Fruit fly (Drosophila melanogaster) whole organism, embryonic: ENCODE measurements around the gene CG31883.

Experiments used
- Abd-B ChIP-seq: fragments of 200-800 bp; sonication (Bioruptor generic); optimal IDR thresholded peaks from 2 replicates; lab custom pipeline; 2018; ENCODE audit warnings: missing biosample characterization, mild to moderate bottlenecking, missing genetic modification characterization, moderate library complexity
- Asciz ChIP-seq: fragments of 200-800 bp; sonication (Bioruptor generic); optimal IDR thresholded peaks from 2 replicates; lab custom pipeline; 2017; ENCODE audit warnings: missing biosample characterization, mild to moderate bottlenecking, missing genetic modification characterization, missing genetic modification reagents
- BtbVII ChIP-seq: fragments of 200-800 bp; sonication (Bioruptor generic); optimal IDR thresholded peaks from 3 replicates; lab custom pipeline; 2017; ENCODE audit warnings: missing biosample characterization, mild to moderate bottlenecking, missing genetic modification characterization
- CG10147 ChIP-seq: fragments of 200-800 bp; sonication (Bioruptor generic); optimal IDR thresholded peaks from 2 replicates; lab custom pipeline; 2019; ENCODE audit warnings: missing biosample characterization, mild to moderate bottlenecking, missing genetic modification characterization, moderate library complexity
- CG11723 ChIP-seq: fragments of 200-800 bp; sonication (Bioruptor generic); optimal IDR thresholded peaks from 2 replicates; lab custom pipeline; 2017; ENCODE audit warnings: missing biosample characterization, mild to moderate bottlenecking, missing genetic modification characterization
- CG13296 ChIP-seq: fragments of 200-800 bp; sonication (Bioruptor generic); optimal IDR thresholded peaks from 3 replicates; lab custom pipeline; 2018; ENCODE audit warnings: missing biosample characterization, mild to moderate bottlenecking, missing genetic modification characterization
- CG14710 ChIP-seq: fragments of 200-800 bp; sonication (Bioruptor generic); optimal IDR thresholded peaks from 3 replicates; lab custom pipeline; 2019; ENCODE audit warnings: missing biosample characterization, mild to moderate bottlenecking, missing genetic modification characterization, moderate library complexity
- CG15269 ChIP-seq: fragments of 200-800 bp; sonication (Bioruptor generic); optimal IDR thresholded peaks from 2 replicates; lab custom pipeline; 2018; ENCODE audit warnings: missing biosample characterization, mild to moderate bottlenecking, missing genetic modification characterization, moderate library complexity
- CG17612 ChIP-seq: fragments of 200-800 bp; sonication (Bioruptor generic); IDR thresholded peaks from 2 replicates; pipeline ENCODE4 v1.3.6; 2022; ENCODE audit warnings: missing biosample characterization, missing genetic modification characterization
- CG33557 ChIP-seq: fragments of 200-800 bp; sonication (Bioruptor generic); optimal IDR thresholded peaks from 2 replicates; lab custom pipeline; 2019; ENCODE audit warnings: missing biosample characterization, mild to moderate bottlenecking, missing genetic modification characterization, moderate library complexity
- CG3847 ChIP-seq: fragments of 200-800 bp; sonication (Bioruptor generic); IDR thresholded peaks from 2 replicates; pipeline ENCODE4 v1.3.6; 2022; ENCODE audit warnings: missing biosample characterization, missing genetic modification characterization
- CG42726 ChIP-seq: fragments of 200-800 bp; sonication (Bioruptor generic); IDR thresholded peaks from 2 replicates; pipeline ENCODE4 v1.3.6; 2022; ENCODE audit warnings: missing biosample characterization, missing genetic modification characterization; ENCODE audit not compliant: partially characterized antibody
- CG4328 ChIP-seq: fragments of 200-800 bp; sonication (Bioruptor generic); optimal IDR thresholded peaks from 3 replicates; lab custom pipeline; 2017; ENCODE audit warnings: missing biosample characterization, missing genetic modification reagents, missing genetic modification characterization
- CG4854 ChIP-seq: fragments of 200-800 bp; sonication (Bioruptor generic); optimal IDR thresholded peaks from 2 replicates; lab custom pipeline; 2016; ENCODE audit warnings: missing biosample characterization, missing genetic modification characterization, inconsistent platforms
- CG8290 ChIP-seq, 3 experiments: fragments of 200-800 bp; sonication (Bioruptor generic); optimal IDR thresholded peaks; 2 replicates each; lab custom pipeline; 2016 to 2019; ENCODE audit warnings: missing biosample characterization in 3 of 3, missing genetic modification characterization in 3 of 3, mild to moderate bottlenecking in 2 of 3, moderate library complexity in 1 of 3
- Doc3 ChIP-seq: fragments of 200-800 bp; sonication (Bioruptor generic); IDR thresholded peaks from 3 replicates; pipeline ENCODE4 v1.3.6; 2022; ENCODE audit warnings: missing biosample characterization, missing genetic modification characterization; ENCODE audit not compliant: partially characterized antibody
- Drgx ChIP-seq: fragments of 200-800 bp; sonication (Bioruptor generic); IDR thresholded peaks from 2 replicates; pipeline ENCODE4 v1.3.6; 2022; ENCODE audit warnings: missing biosample characterization, missing genetic modification characterization
- Fer1 ChIP-seq: fragments of 200-800 bp; sonication (Bioruptor generic); optimal IDR thresholded peaks from 2 replicates; lab custom pipeline; 2017; ENCODE audit warnings: missing biosample characterization, mild to moderate bottlenecking, missing genetic modification characterization
- Hr78 ChIP-seq, 2 experiments: fragments of 200-800 bp in 1 of 2; fragments of >200 bp in 1 of 2; sonication (Bioruptor generic) in 1 of 2; optimal IDR thresholded peaks; 2 replicates each; lab custom pipeline; 2017 to 2019; ENCODE audit warnings: missing biosample characterization in 2 of 2, missing genetic modification characterization in 2 of 2, mild to moderate bottlenecking in 1 of 2, moderate library complexity in 1 of 2
- NK7.1 ChIP-seq: fragments of 200-800 bp; sonication (Bioruptor generic); optimal IDR thresholded peaks from 3 replicates; lab custom pipeline; 2016; ENCODE audit warnings: missing biosample characterization, missing genetic modification characterization
- Nf-YB ChIP-seq: fragments of 200-800 bp; sonication (Bioruptor generic); optimal IDR thresholded peaks from 3 replicates; lab custom pipeline; 2019; ENCODE audit warnings: missing biosample characterization, mild to moderate bottlenecking, missing genetic modification characterization, moderate library complexity
- Rfx ChIP-seq: fragments of 200-800 bp; sonication (Bioruptor generic); IDR thresholded peaks from 2 replicates; pipeline ENCODE4 v1.3.6; 2022; ENCODE audit warnings: missing biosample characterization, missing genetic modification characterization
- Side ChIP-seq: fragments of 200-800 bp; sonication (Bioruptor generic); optimal IDR thresholded peaks from 2 replicates; lab custom pipeline; 2016; ENCODE audit warnings: missing biosample characterization, missing genetic modification characterization
- Sox102F ChIP-seq: fragments of 200-800 bp; sonication (Bioruptor generic); optimal IDR thresholded peaks from 2 replicates; lab custom pipeline; 2018; ENCODE audit warnings: missing biosample characterization, mild to moderate bottlenecking, missing genetic modification characterization, moderate library complexity
- Tbp ChIP-seq: fragments of >200 bp; optimal IDR thresholded peaks from 2 replicates; lab custom pipeline; 2018; ENCODE audit warnings: missing biosample characterization, missing genetic modification characterization
- abd-A ChIP-seq: fragments of 200-800 bp; sonication (Bioruptor generic); optimal IDR thresholded peaks from 3 replicates; lab custom pipeline; 2019; ENCODE audit warnings: missing biosample characterization, mild to moderate bottlenecking, missing genetic modification characterization, moderate library complexity
- ash1 ChIP-seq: fragments of 200-800 bp; sonication (Bioruptor generic); optimal IDR thresholded peaks from 2 replicates; lab custom pipeline; 2018; ENCODE audit warnings: missing biosample characterization, mild to moderate bottlenecking, missing genetic modification characterization
- cg ChIP-seq: fragments of 200-800 bp; sonication (Bioruptor generic); optimal IDR thresholded peaks from 3 replicates; lab custom pipeline; 2019; ENCODE audit warnings: missing biosample characterization, mild to moderate bottlenecking, missing genetic modification characterization, moderate library complexity
- chinmo ChIP-seq: fragments of 200-800 bp; sonication (Bioruptor generic); IDR thresholded peaks from 4 replicates; pipeline ENCODE4 v1.3.6; 2022; ENCODE audit warnings: missing biosample characterization, missing genetic modification characterization; ENCODE audit not compliant: partially characterized antibody
- esg ChIP-seq: fragments of 200-800 bp; sonication (Bioruptor generic); conservative IDR thresholded peaks from 2 replicates; pipeline ENCODE4 v1.3.6; 2022; ENCODE audit warnings: missing biosample characterization, missing genetic modification characterization
- hbn ChIP-seq: fragments of 200-800 bp; sonication (Bioruptor generic); IDR thresholded peaks from 2 replicates; pipeline ENCODE4 v1.3.6; 2022; ENCODE audit warnings: missing biosample characterization, missing genetic modification characterization; ENCODE audit not compliant: partially characterized antibody
- hth ChIP-seq: fragments of >200 bp; optimal IDR thresholded peaks from 2 replicates; lab custom pipeline; 2017; ENCODE audit warnings: inconsistent platforms
- kah ChIP-seq: fragments of 200-800 bp; sonication (Bioruptor generic); optimal IDR thresholded peaks from 2 replicates; lab custom pipeline; 2018; ENCODE audit warnings: missing biosample characterization, mild to moderate bottlenecking, missing genetic modification characterization
- lab ChIP-seq: fragments of 200-800 bp; sonication (Bioruptor generic); optimal IDR thresholded peaks from 3 replicates; lab custom pipeline; 2017; ENCODE audit warnings: missing biosample characterization, missing genetic modification characterization, mild to moderate bottlenecking, moderate library complexity, missing genetic modification reagents
- odd ChIP-seq: fragments of 200-800 bp; sonication (Bioruptor generic); optimal IDR thresholded peaks from 2 replicates; lab custom pipeline; 2017; ENCODE audit warnings: missing biosample characterization, mild to moderate bottlenecking, missing genetic modification characterization
- salm ChIP-seq: fragments of 200-800 bp; sonication (Bioruptor generic); optimal IDR thresholded peaks from 2 replicates; lab custom pipeline; 2018; ENCODE audit warnings: missing biosample characterization, mild to moderate bottlenecking, missing genetic modification characterization
- sc ChIP-seq, 3 experiments: fragments of >200 bp in 2 of 3; fragments of 200-800 bp in 1 of 3; sonication (Bioruptor generic) in 1 of 3; optimal IDR thresholded peaks; 2 replicates in 2 of 3; 3 replicates in 1 of 3; lab custom pipeline; 2017; ENCODE audit warnings: mild to moderate bottlenecking in 1 of 3, missing biosample characterization in 1 of 3, missing genetic modification characterization in 1 of 3, missing genetic modification reagents in 1 of 3
- seq ChIP-seq: fragments of 200-800 bp; sonication (Bioruptor generic); IDR thresholded peaks from 2 replicates; pipeline ENCODE4 v1.3.6; 2022; ENCODE audit warnings: missing biosample characterization, missing genetic modification characterization
- slou ChIP-seq: fragments of 200-800 bp; sonication (Bioruptor generic); optimal IDR thresholded peaks from 3 replicates; lab custom pipeline; 2016; ENCODE audit warnings: missing biosample characterization, missing genetic modification characterization
- so ChIP-seq: fragments of 200-800 bp; sonication (Bioruptor generic); IDR thresholded peaks from 3 replicates; pipeline ENCODE4 v1.3.6; 2022; ENCODE audit warnings: missing biosample characterization, missing genetic modification characterization
- stwl ChIP-seq: fragments of 200-800 bp; sonication (Bioruptor generic); optimal IDR thresholded peaks from 3 replicates; lab custom pipeline; 2018; ENCODE audit warnings: missing biosample characterization, mild to moderate bottlenecking, missing genetic modification characterization, moderate library complexity
- sug ChIP-seq: fragments of 200-800 bp; optimal IDR thresholded peaks from 2 replicates; lab custom pipeline; 2019; ENCODE audit warnings: missing biosample characterization, mild to moderate bottlenecking, missing genetic modification characterization, moderate library complexity
- usp ChIP-seq: fragments of >200 bp; optimal IDR thresholded peaks from 2 replicates; lab custom pipeline; 2017; ENCODE audit warnings: missing biosample characterization, missing genetic modification characterization
- vnd ChIP-seq: fragments of 200-800 bp; sonication (Bioruptor generic); IDR thresholded peaks from 3 replicates; pipeline ENCODE4 v1.3.6; 2022; ENCODE audit warnings: missing biosample characterization, missing genetic modification characterization; ENCODE audit not compliant: partially characterized antibody
- vvl ChIP-seq: fragments of 200-800 bp; sonication (Bioruptor generic); IDR thresholded peaks from 2 replicates; pipeline ENCODE4 v1.3.6; 2022; ENCODE audit warnings: missing biosample characterization, missing genetic modification characterization
- yki ChIP-seq: fragments of >200 bp; optimal IDR thresholded peaks from 3 replicates; lab custom pipeline; 2018
- zfh1 ChIP-seq: fragments of 200-800 bp; sonication (Bioruptor generic); IDR thresholded peaks from 3 replicates; pipeline ENCODE4 v1.3.6; 2022; ENCODE audit warnings: missing biosample characterization, missing genetic modification characterization

The CG31883 gene

DNA sequence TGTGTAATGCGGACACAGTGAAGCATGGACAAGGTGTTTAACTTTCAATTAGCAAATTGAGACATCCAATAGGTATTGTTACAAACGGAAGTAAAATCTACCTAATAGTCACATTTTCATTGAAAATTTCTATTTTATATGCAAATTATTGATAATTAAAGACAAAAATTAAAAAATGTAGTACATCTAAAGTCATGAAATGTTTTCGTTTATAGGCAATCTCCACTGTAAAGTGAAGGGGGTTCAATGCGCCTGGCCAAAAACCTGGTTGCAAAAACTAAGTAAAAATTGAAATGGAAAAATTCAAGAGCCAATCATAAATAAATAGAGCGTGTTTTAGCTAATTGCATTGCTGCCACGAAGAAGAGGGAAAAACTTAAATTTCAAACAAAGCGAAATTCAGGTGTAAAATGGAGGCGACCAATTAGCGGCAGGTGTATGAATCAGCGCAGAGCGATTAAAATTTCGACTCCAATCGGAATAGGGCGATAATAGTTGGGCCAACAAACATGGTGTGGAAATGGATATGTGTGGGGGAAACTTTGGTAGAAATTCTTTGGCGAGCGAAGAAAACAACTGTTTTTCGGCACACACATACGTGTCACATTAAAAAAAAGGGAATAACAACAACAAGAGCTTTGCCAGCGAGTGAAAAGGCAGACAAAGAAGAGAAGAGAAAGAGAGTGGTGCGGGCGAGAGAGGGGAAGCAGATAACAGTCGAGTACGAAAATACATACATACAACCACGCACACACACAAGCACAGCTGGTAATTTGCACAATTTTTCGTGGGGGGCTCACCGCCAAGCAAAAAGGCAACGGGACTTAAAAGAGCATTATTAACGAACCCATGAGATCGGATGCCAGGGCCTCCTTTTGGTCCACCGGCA, 34.7 kb upstream of the CG31883 start (continued):
- TF ChIP-seq Nf-YB (GFP tag; lab: Kevin White, UChicago) (peak; percentile 48), CG14710 (tag; lab: Kevin White, UChicago) (peak; percentile 36), Rfx (GFP tag; lab: Robert Waterston, UW) (peak; percentile 51; the same call in 1 of the 2 replicates), BtbVII (peak; percentile 43), vvl (0 out of 2 replicates have a peak, but pooled peaks have one; percentile 41), CG3847 (GFP tag; lab: Robert Waterston, UW) (peak; percentile 48; the same call in 1 of the 2 replicates), sug (tag; lab: Kevin White, UChicago) (peak; percentile 33), odd (no peak), zfh1 (GFP tag; lab: Robert Waterston, UW) (no peak), Abd-B (peak; percentile 1), CG4328 (GFP tag; lab: Kevin White, UChicago) (peak; percentile 33), Tbp (GFP tag; lab: Kevin White, UChicago) (no peak), yki (lab: Kevin White, UChicago) (no peak), lab (peak; percentile 56), usp (GFP tag; lab: Kevin White, UChicago) (no peak), esg (GFP tag; lab: Robert Waterston, UW) (no peak), seq (GFP tag; lab: Robert Waterston, UW) (0 out of 2 replicates have a peak, but pooled peaks have one; percentile 12), CG11723 (peak; percentile 13), vnd (GFP tag; lab: Robert Waterston, UW) (no peak), Drgx (GFP tag; lab: Robert Waterston, UW) (peak; percentile 73), abd-A (tag; lab: Kevin White, UChicago) (no peak), CG13296 (GFP tag; lab: Kevin White, UChicago) (peak; percentile 45), CG33557 (GFP tag; lab: Kevin White, UChicago) (no peak), sc (optimal IDR thresholded peaks at IDR 0.05; lab: Kevin White, UChicago) (no peak), sc (GFP tag; optimal IDR thresholded peaks at IDR 0.05; lab: Kevin White, UChicago) (no peak), Fer1 (GFP tag; lab: Kevin White, UChicago) (peak; percentile 71), Hr78 (GFP tag; optimal IDR thresholded peaks at IDR 0.05; lab: Kevin White, UChicago) (no peak), slou (GFP tag; lab: Kevin White, UChicago) (no peak), Sox102F (peak; percentile 39), CG42726 (GFP tag; lab: Robert Waterston, UW) (no peak), NK7.1 (GFP tag; lab: Kevin White, UChicago) (no peak), CG4854 (peak; percentile 26), Side (GFP tag; lab: Kevin White, UChicago) (no peak), CG17612 (GFP tag; lab: Robert Waterston, UW) (no peak), kah (GFP tag; lab: Kevin White, UChicago) (no peak), Asciz (GFP tag; lab: Kevin White, UChicago) (peak; percentile 39), stwl (tag; lab: Kevin White, UChicago) (no peak), chinmo (GFP tag; lab: Robert Waterston, UW) (peak; percentile 59; the same call in 1 of the 4 replicates), ash1 (no peak), hbn (GFP tag; lab: Robert Waterston, UW) (no peak), CG10147 (GFP tag; lab: Kevin White, UChicago) (peak; percentile 23), CG8290 (GFP tag; optimal IDR thresholded peaks at IDR 0.05; lab: Kevin White, UChicago) (no peak), CG8290 (tag; optimal IDR thresholded peaks at IDR 0.05; lab: Kevin White, UChicago) (peak in 1 of 2 experiments; percentile 17), cg (GFP tag; lab: Kevin White, UChicago) (peak; percentile 73), CG15269 (tag; lab: Kevin White, UChicago) (peak; percentile 46), salm (tag; lab: Kevin White, UChicago) (no peak), Doc3 (GFP tag; lab: Robert Waterston, UW) (no peak), hth (lab: Kevin White, UChicago) (no peak), so (GFP tag; lab: Robert Waterston, UW) (no peak)
